Worm (Caenorhabditis elegans) whole organism, L1 larva: ENCODE results near the gene fbxa-62.

ENCODE experiments used
- ceh-88 ChIP-seq: fragments of 200-800 bp; sonication (Bioruptor generic); IDR thresholded peaks from 2 replicates; pipeline ENCODE4 v1.3.6; 2022; ENCODE audit warnings: missing genetic modification characterization, missing compliant biosample characterization
- fkh-10 ChIP-seq: sonication (generic microtip); optimal IDR thresholded peaks from 2 replicates; lab custom pipeline; 2017; ENCODE audit warnings: missing biosample characterization, missing genetic modification reagents, missing genetic modification characterization
- lin-13 ChIP-seq: fragments of 150-350 bp; optimal IDR thresholded peaks from 2 replicates; lab custom pipeline; 2014; ENCODE audit warnings: missing biosample characterization, missing genetic modification reagents, missing genetic modification characterization
- lin-15B ChIP-seq: fragments of 150-350 bp; sonication (generic microtip); optimal IDR thresholded peaks from 3 replicates; lab custom pipeline; 2014; ENCODE audit warnings: missing biosample characterization, missing genetic modification characterization
- lir-3 ChIP-seq: sonication (generic microtip); optimal IDR thresholded peaks from 2 replicates; lab custom pipeline; 2016; ENCODE audit warnings: mild to moderate bottlenecking, missing genetic modification characterization, moderate library complexity, missing compliant biosample characterization; ENCODE audit not compliant: poor library complexity
- nhr-28 ChIP-seq: fragments of 150-350 bp; optimal IDR thresholded peaks from 2 replicates; lab custom pipeline; 2014; ENCODE audit warnings: missing biosample characterization, missing genetic modification characterization
- rnt-1 ChIP-seq: sonication (generic microtip); optimal IDR thresholded peaks from 2 replicates; lab custom pipeline; 2016; ENCODE audit warnings: mild to moderate bottlenecking, missing genetic modification characterization, moderate library complexity, missing compliant biosample characterization
- unc-86 ChIP-seq: sonication (generic microtip); optimal IDR thresholded peaks from 2 replicates; lab custom pipeline; 2016; ENCODE audit warnings: missing genetic modification characterization, missing compliant biosample characterization

ce11 chrIII:2265986-2266701 is 38.6 kb downstream of the fbxa-62 start, which contains the start of gene fbxa-9:
- TF ChIP-seq lin-13 (no peak), ceh-88 (GFP tag; lab: Robert Waterston, UW) (no peak), unc-86 (tag; lab: Kevin White, UChicago) (no peak), lin-15B (no peak), fkh-10 (no peak), rnt-1 (no peak), lir-3 (tag; lab: Kevin White, UChicago) (no peak), nhr-28 (tag; lab: Kevin White, UChicago) (no peak)
